Worm (Caenorhabditis elegans) whole organism, young adult: ENCODE measurements around the gene M01A8.1.

ENCODE experiments used
- aptf-3 ChIP-seq: fragments of 200-800 bp; sonication (Bioruptor generic); IDR thresholded peaks from 2 replicates; pipeline ENCODE4 v1.3.6; 2022; ENCODE audit warnings: missing genetic modification characterization, missing compliant biosample characterization
- dpl-1 ChIP-seq: fragments of 150-350 bp; optimal IDR thresholded peaks from 2 replicates; lab custom pipeline; 2014; ENCODE audit warnings: missing biosample characterization, missing genetic modification reagents, missing genetic modification characterization
- hmg-1.2 ChIP-seq: fragments of 200-800 bp; sonication (Bioruptor generic); IDR thresholded peaks from 2 replicates; pipeline ENCODE4 v1.3.6; 2022; ENCODE audit warnings: missing genetic modification reagents, missing genetic modification characterization, missing compliant biosample characterization
- lin-54 ChIP-seq: fragments of 200-800 bp; sonication (Bioruptor generic); optimal IDR thresholded peaks from 2 replicates; lab custom pipeline; 2018; ENCODE audit warnings: mild to moderate bottlenecking, missing genetic modification characterization, missing compliant biosample characterization
- lsy-27 ChIP-seq: sonication (generic microtip); optimal IDR thresholded peaks from 2 replicates; lab custom pipeline; 2017; ENCODE audit warnings: missing genetic modification characterization, mild to moderate bottlenecking, missing compliant biosample characterization, antibody characterized with exemption, missing genotype, borderline replicate concordance; ENCODE audit not compliant: insufficient read depth
- madf-6 ChIP-seq: fragments of 200-800 bp; sonication (Bioruptor generic); IDR thresholded peaks from 2 replicates; pipeline ENCODE4 v1.3.6; 2022; ENCODE audit warnings: missing genetic modification reagents, missing genetic modification characterization, missing compliant biosample characterization
- pbrm-1 ChIP-seq: fragments of 200-800 bp; sonication (Bioruptor generic); IDR thresholded peaks from 2 replicates; pipeline ENCODE4 v1.3.6; 2022; ENCODE audit warnings: missing genetic modification reagents, missing genetic modification characterization, missing compliant biosample characterization
- xnd-1 ChIP-seq: sonication (generic microtip); optimal IDR thresholded peaks from 2 replicates; lab custom pipeline; 2016; ENCODE audit warnings: missing genotype, missing genetic modification reagents, missing genetic modification characterization, missing compliant biosample characterization

Gene M01A8.1

ce11 chrIII:9306596-9306995, 49.5 kb downstream of the M01A8.1 start, which contains the start of gene srx-45:
TSS of gene srx-45 (minus strand) at chrIII:9306696.
- TF ChIP-seq xnd-1, result no peak
- TF ChIP-seq hmg-1.2 (GFP tag; lab: Robert Waterston, UW), result no peak
- TF ChIP-seq lin-54 (GFP tag; lab: Kevin White, UChicago), result no peak
- no peak for TF ChIP-seq dpl-1 (GFP tag; lab: Kevin White, UChicago)
- TF ChIP-seq lsy-27, result no peak
- TF ChIP-seq aptf-3 (GFP tag; lab: Robert Waterston, UW), result no peak
- no peak for TF ChIP-seq pbrm-1
- TF ChIP-seq madf-6 (GFP tag; lab: Robert Waterston, UW), result no peak
- TF ChIP-seq, all 124 proteins: peak for 0
